Fruit fly (Drosophila melanogaster): ENCODE measurements around the gene CG17930.

The CG17930 gene

DNA sequence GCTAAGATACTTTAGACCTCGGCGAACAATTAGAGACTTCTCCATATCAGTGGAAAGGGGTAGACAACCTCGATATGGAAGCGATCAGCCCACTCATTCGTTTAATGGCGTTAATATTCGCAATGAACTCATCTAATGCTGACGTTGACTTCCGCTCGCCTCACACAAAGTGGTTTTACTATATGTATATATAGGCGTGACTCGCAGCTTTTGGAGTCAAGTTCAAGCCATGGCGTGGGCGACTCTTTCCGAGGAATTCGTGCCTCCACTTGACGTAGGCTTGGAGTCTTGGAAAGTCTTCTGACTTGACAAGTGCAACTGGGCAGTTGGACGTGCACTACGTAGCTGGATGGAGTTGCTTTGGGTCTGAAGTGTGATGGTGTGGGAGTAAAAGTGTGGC, 26.0 kb downstream of the CG17930 start:
- TF ChIP-seq cnc (optimal IDR thresholded peaks at IDR 0.05), result peak in 1 of 2 experiments; percentile 9
- TF ChIP-seq CG7045 (GFP tag; optimal IDR thresholded peaks at IDR 0.05), result no peak

dm6 chr3R:16355393-16355943, 27.8 kb downstream of the CG17930 start:
- TF ChIP-seq Mnt (GFP tag; optimal IDR thresholded peaks at IDR 0.05) (no peak), CG11617 (GFP tag; optimal IDR thresholded peaks at IDR 0.05) (no peak), ovo (GFP tag; optimal IDR thresholded peaks at IDR 0.05) (no peak), CG12768 (GFP tag; optimal IDR thresholded peaks at IDR 0.05) (peak; percentile 14), CG1620 (GFP tag; optimal IDR thresholded peaks at IDR 0.05) (no peak), CG33017 (tag; optimal IDR thresholded peaks at IDR 0.05) (peak; percentile 40), CG7045 (GFP tag; optimal IDR thresholded peaks at IDR 0.05) (peak; percentile 3)

- TF ChIP-seq cic (GFP tag; optimal IDR thresholded peaks at IDR 0.05) (peak; percentile 52), CG7101 (tag; optimal IDR thresholded peaks at IDR 0.05) (no peak), toe (GFP tag; optimal IDR thresholded peaks at IDR 0.05) (no peak), CG5204 (GFP tag; optimal IDR thresholded peaks at IDR 0.05) (peak; percentile 31), Mnt (GFP tag; optimal IDR thresholded peaks at IDR 0.05) (no peak), tj (GFP tag; optimal IDR thresholded peaks at IDR 0.05) (peak; percentile 29), CG33017 (tag; optimal IDR thresholded peaks at IDR 0.05) (no peak), Hr96 (GFP tag; optimal IDR thresholded peaks at IDR 0.05) (peak; percentile 36), Clk (GFP tag; optimal IDR thresholded peaks at IDR 0.05) (no peak), kay (GFP tag; ENCODE audit: borderline replicate concordance) (peak; percentile 70), cnc (optimal IDR thresholded peaks at IDR 0.05) (no peak), pad (GFP tag; optimal IDR thresholded peaks at IDR 0.05) (no peak), ovo (GFP tag; optimal IDR thresholded peaks at IDR 0.05) (peak; percentile 2), CG11617 (GFP tag; optimal IDR thresholded peaks at IDR 0.05) (peak; percentile 67)
These were observed 28.7 kb downstream of the CG17930 start for dm6 chr3R:16356215-16356862.

DNA sequence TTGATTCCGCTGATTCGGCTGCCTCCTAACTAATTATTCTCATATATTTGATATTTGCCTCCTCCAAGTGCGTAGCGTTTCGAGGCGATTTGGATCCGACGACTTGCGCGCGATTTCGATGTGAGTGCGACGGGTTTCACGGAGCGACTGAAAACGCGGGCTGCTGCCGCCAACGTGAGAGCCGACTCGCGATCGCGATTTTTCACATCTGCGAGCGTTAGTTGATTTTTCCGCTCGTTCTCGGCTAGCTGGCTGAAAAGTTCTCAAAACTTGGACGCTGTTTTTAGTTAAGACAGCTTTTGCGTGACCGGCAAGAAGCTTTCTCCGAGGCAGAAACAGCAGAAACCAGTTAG, 29.2 kb downstream of the CG17930 start, which contains the start of gene CG10311:
Gene CG10311, minus strand, starts transcription at position 153 of the 353 bp plus-strand sequence.
- TF ChIP-seq CG7045 (GFP tag; optimal IDR thresholded peaks at IDR 0.05) (no peak), CG11617 (GFP tag; optimal IDR thresholded peaks at IDR 0.05) (peak; percentile 38), Mnt (GFP tag; optimal IDR thresholded peaks at IDR 0.05) (peak; percentile 30)

- TF ChIP-seq bab1 (GFP tag; optimal IDR thresholded peaks at IDR 0.05), result peak; percentile 63
- TF ChIP-seq Clk (GFP tag; optimal IDR thresholded peaks at IDR 0.05), result no peak
- no peak for TF ChIP-seq pad (GFP tag; optimal IDR thresholded peaks at IDR 0.05)
- peak; percentile 21 for TF ChIP-seq Crg-1 (GFP tag; optimal IDR thresholded peaks at IDR 0.05)
- TF ChIP-seq CG7101 (tag; optimal IDR thresholded peaks at IDR 0.05), result peak; percentile 2
- TF ChIP-seq kay (GFP tag; ENCODE audit: borderline replicate concordance), result no peak
- no peak for TF ChIP-seq Mnt (GFP tag; optimal IDR thresholded peaks at IDR 0.05)
These were observed 31.4 kb downstream of the CG17930 start, which contains the start of gene CG17931 for dm6 chr3R:16359098-16359497. CG17931 (minus strand) TSS chr3R:16359466.

DNA sequence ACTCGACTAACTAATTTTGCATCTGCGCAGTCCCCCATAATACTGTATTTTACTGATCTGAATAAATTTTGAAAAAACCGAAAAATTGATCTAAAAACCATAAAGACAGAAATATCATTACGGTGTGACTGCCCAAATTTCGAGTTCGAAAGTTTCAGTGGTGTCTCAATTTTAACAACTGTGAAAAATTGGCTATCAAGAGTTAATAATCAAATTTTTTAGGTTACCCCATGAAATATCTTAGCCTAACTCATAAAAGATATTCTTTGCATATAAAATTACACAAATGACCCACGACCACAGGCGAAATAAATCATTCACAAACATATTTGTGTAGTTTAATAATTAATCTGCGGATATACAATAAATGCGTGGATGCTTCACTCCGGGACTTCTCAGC, 32.4 kb downstream of the CG17930 start, which contains the start of gene CG42446:
Gene CG42446, minus strand, starts transcription at position 101 of the 400 bp plus-strand sequence.
- TF ChIP-seq kay (GFP tag; ENCODE audit: borderline replicate concordance) (no peak), toe (GFP tag; optimal IDR thresholded peaks at IDR 0.05) (no peak), bab1 (GFP tag; optimal IDR thresholded peaks at IDR 0.05) (no peak), Crg-1 (GFP tag; optimal IDR thresholded peaks at IDR 0.05) (no peak), cic (GFP tag; optimal IDR thresholded peaks at IDR 0.05) (no peak), tj (GFP tag; optimal IDR thresholded peaks at IDR 0.05) (no peak), CG33017 (tag; optimal IDR thresholded peaks at IDR 0.05) (no peak), Hr96 (GFP tag; optimal IDR thresholded peaks at IDR 0.05) (no peak), ovo (GFP tag; optimal IDR thresholded peaks at IDR 0.05) (no peak), CG5204 (GFP tag; optimal IDR thresholded peaks at IDR 0.05) (no peak), cnc (optimal IDR thresholded peaks at IDR 0.05) (no peak), CG12768 (GFP tag; optimal IDR thresholded peaks at IDR 0.05) (no peak), CG11617 (GFP tag; optimal IDR thresholded peaks at IDR 0.05) (no peak), pad (GFP tag; optimal IDR thresholded peaks at IDR 0.05) (no peak), CG7045 (GFP tag; optimal IDR thresholded peaks at IDR 0.05) (no peak), CG14711 (tag; optimal IDR thresholded peaks at IDR 0.05) (no peak)

DNA sequence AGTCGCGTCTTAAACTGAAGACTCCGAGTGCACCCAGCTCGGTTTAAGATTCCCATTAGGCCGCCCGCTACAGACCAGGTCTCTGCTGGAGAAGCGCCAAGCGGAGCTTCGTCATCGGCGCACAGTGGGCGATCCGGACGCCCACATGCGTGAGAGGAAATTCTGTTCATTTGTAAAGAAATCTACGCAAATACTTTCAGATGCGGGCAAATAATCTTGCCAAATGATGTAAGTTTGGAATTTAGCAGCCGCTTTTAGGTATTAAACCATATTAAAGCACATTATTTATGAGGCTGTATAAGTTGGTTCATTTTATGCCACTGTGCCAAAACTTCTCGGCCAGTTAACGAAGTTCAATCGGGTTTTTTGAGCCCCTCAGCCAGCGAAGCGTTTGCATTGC, 40.6 kb downstream of the CG17930 start, which contains the start of gene js:
Gene js, minus strand, starts transcription at position 19 of the 400 bp plus-strand sequence.
- no peak for TF ChIP-seq CG14711 (tag; optimal IDR thresholded peaks at IDR 0.05)
- TF ChIP-seq Hr96 (GFP tag; optimal IDR thresholded peaks at IDR 0.05), result no peak
- TF ChIP-seq pad (GFP tag; optimal IDR thresholded peaks at IDR 0.05), result no peak
- TF ChIP-seq CG11617 (GFP tag; optimal IDR thresholded peaks at IDR 0.05), result no peak
- no peak for TF ChIP-seq Mnt (GFP tag; optimal IDR thresholded peaks at IDR 0.05)
- TF ChIP-seq Clk (GFP tag; optimal IDR thresholded peaks at IDR 0.05), result no peak
- TF ChIP-seq CG12768 (GFP tag; optimal IDR thresholded peaks at IDR 0.05), result no peak
- no peak for TF ChIP-seq ovo (GFP tag; optimal IDR thresholded peaks at IDR 0.05)
- TF ChIP-seq CG1620 (GFP tag; optimal IDR thresholded peaks at IDR 0.05), result no peak
- TF ChIP-seq bab1 (GFP tag; optimal IDR thresholded peaks at IDR 0.05), result no peak
- TF ChIP-seq kay (GFP tag; ENCODE audit: borderline replicate concordance), result no peak
- no peak for TF ChIP-seq cic (GFP tag; optimal IDR thresholded peaks at IDR 0.05)
- no peak for TF ChIP-seq CG33017 (tag; optimal IDR thresholded peaks at IDR 0.05)
- TF ChIP-seq cnc (optimal IDR thresholded peaks at IDR 0.05), result no peak
- no peak for TF ChIP-seq CG7101 (tag; optimal IDR thresholded peaks at IDR 0.05)
- no peak for TF ChIP-seq toe (GFP tag; optimal IDR thresholded peaks at IDR 0.05)

Measured in whole organism, adult.